Fruit fly (Drosophila melanogaster) whole organism, wandering third instar larva: ENCODE data around the gene ush.

Experiments used
- Abd-B ChIP-seq: fragments of >200 bp; optimal IDR thresholded peaks from 2 replicates; lab custom pipeline; 2017; ENCODE audit warnings: missing biosample characterization, missing genetic modification characterization
- CG32264 ChIP-seq: fragments of 200-800 bp; sonication (Bioruptor generic); optimal IDR thresholded peaks from 2 replicates; lab custom pipeline; 2016; ENCODE audit warnings: missing biosample characterization, missing genetic modification characterization
- CG9705 ChIP-seq: fragments of 200-800 bp; sonication (Bioruptor generic); optimal IDR thresholded peaks from 2 replicates; lab custom pipeline; 2018; ENCODE audit warnings: missing biosample characterization, mild to moderate bottlenecking, missing genetic modification characterization
- CrebA ChIP-seq: fragments of 200-800 bp; sonication (Bioruptor generic); optimal IDR thresholded peaks from 2 replicates; lab custom pipeline; 2016; ENCODE audit warnings: missing biosample characterization, mild to moderate bottlenecking, missing genetic modification characterization, borderline replicate concordance
- Dfd ChIP-seq: fragments of >200 bp; optimal IDR thresholded peaks from 2 replicates; lab custom pipeline; 2017; ENCODE audit warnings: missing biosample characterization, missing genetic modification characterization
- Dif ChIP-seq: fragments of 200-275, 200-300 bp; sonication (Bioruptor generic); optimal IDR thresholded peaks from 2 replicates; lab custom pipeline; 2018; ENCODE audit warnings: missing biosample characterization, missing genetic modification characterization; ENCODE audit not compliant: partially characterized antibody
- GATAd ChIP-seq: sonication (Bioruptor generic); optimal IDR thresholded peaks from 2 replicates; lab custom pipeline; 2016; ENCODE audit warnings: missing biosample characterization, missing genetic modification characterization
- HLH106 ChIP-seq: fragments of 200-800 bp; optimal IDR thresholded peaks from 3 replicates; lab custom pipeline; 2019; ENCODE audit warnings: missing biosample characterization, mild to moderate bottlenecking, missing genetic modification characterization, moderate library complexity
- Hnf4 ChIP-seq: fragments of 200-800 bp; sonication (Bioruptor generic); optimal IDR thresholded peaks from 2 replicates; lab custom pipeline; 2016; ENCODE audit warnings: missing biosample characterization, mild to moderate bottlenecking, missing genetic modification characterization
- Hr78 ChIP-seq: fragments of >200 bp; optimal IDR thresholded peaks from 2 replicates; lab custom pipeline; 2017; ENCODE audit warnings: missing biosample characterization, missing genetic modification characterization
- Hr83 ChIP-seq: fragments of 200-300 bp; sonication (Bioruptor generic); optimal IDR thresholded peaks from 2 replicates; lab custom pipeline; 2016; ENCODE audit warnings: missing biosample characterization, mild to moderate bottlenecking, missing genetic modification characterization, moderate library complexity; ENCODE audit not compliant: poor library complexity, severe bottlenecking
- Jra ChIP-seq: sonication (Bioruptor generic); optimal IDR thresholded peaks from 2 replicates; lab custom pipeline; 2016; ENCODE audit warnings: missing biosample characterization, missing genetic modification characterization
- Mio ChIP-seq: sonication (Bioruptor generic); optimal IDR thresholded peaks from 2 replicates; lab custom pipeline; 2016; ENCODE audit warnings: missing biosample characterization, missing genetic modification characterization
- Myc ChIP-seq: fragments of >200 bp; optimal IDR thresholded peaks from 2 replicates; lab custom pipeline; 2017
- N ChIP-seq: fragments of >200 bp; optimal IDR thresholded peaks from 2 replicates; lab custom pipeline; 2018; ENCODE audit warnings: missing biosample characterization, missing external identifiers, missing genetic modification characterization
- OdsH ChIP-seq: fragments of 200-800 bp; sonication (Bioruptor generic); optimal IDR thresholded peaks from 2 replicates; lab custom pipeline; 2016; ENCODE audit warnings: missing biosample characterization, mild to moderate bottlenecking, missing genetic modification characterization
- Rel ChIP-seq, 2 experiments: fragments of 200-800 bp; sonication (Bioruptor generic) in 1 of 2; optimal IDR thresholded peaks; 2 replicates in 1 of 2; 3 replicates in 1 of 2; lab custom pipeline; 2016 to 2019; ENCODE audit warnings: mild to moderate bottlenecking in 2 of 2, missing biosample characterization in 2 of 2, missing genetic modification characterization in 2 of 2, moderate library complexity in 1 of 2
- Sp1 ChIP-seq: fragments of 200-800 bp; sonication (Bioruptor generic); optimal IDR thresholded peaks from 3 replicates; lab custom pipeline; 2019; ENCODE audit warnings: missing biosample characterization, mild to moderate bottlenecking, missing genetic modification characterization, moderate library complexity
- Vsx2 ChIP-seq: fragments of 200-300, 225-300 bp; sonication (Bioruptor generic); optimal IDR thresholded peaks from 2 replicates; lab custom pipeline; 2018; ENCODE audit warnings: missing biosample characterization, missing genetic modification characterization; ENCODE audit not compliant: partially characterized antibody
- br ChIP-seq: fragments of 200-800 bp; sonication (Bioruptor generic); optimal IDR thresholded peaks from 2 replicates; lab custom pipeline; 2016; ENCODE audit warnings: missing biosample characterization, missing genetic modification characterization
- brk ChIP-seq: fragments of 200-800 bp; sonication (Bioruptor generic); optimal IDR thresholded peaks from 2 replicates; lab custom pipeline; 2016; ENCODE audit warnings: missing biosample characterization, mild to moderate bottlenecking, missing genetic modification characterization
- dl ChIP-seq, 2 experiments: fragments of 175-275, 200-275 bp in 1 of 2; fragments of 200-275 bp in 1 of 2; sonication (Bioruptor generic); optimal IDR thresholded peaks; lab custom pipeline; 2018; ENCODE audit warnings: mild to moderate bottlenecking in 2 of 2, missing biosample characterization in 2 of 2, missing genetic modification characterization in 2 of 2, moderate library complexity in 2 of 2; ENCODE audit not compliant: partially characterized antibody in 2 of 2, insufficient read depth in 1 of 2
- dmrt93B ChIP-seq: fragments of 200-800 bp; sonication (Bioruptor generic); optimal IDR thresholded peaks from 2 replicates; lab custom pipeline; 2018; ENCODE audit warnings: missing biosample characterization, mild to moderate bottlenecking, missing genetic modification characterization
- dsf ChIP-seq: sonication (Bioruptor generic); optimal IDR thresholded peaks from 2 replicates; lab custom pipeline; 2016; ENCODE audit warnings: missing biosample characterization, missing genetic modification characterization, borderline replicate concordance
- ey ChIP-seq: fragments of 200-800 bp; sonication (Bioruptor generic); optimal IDR thresholded peaks from 2 replicates; lab custom pipeline; 2016; ENCODE audit warnings: missing biosample characterization, missing genetic modification characterization
- foxo ChIP-seq, 2 experiments: fragments of 200-800 bp; sonication (Bioruptor generic); optimal IDR thresholded peaks; 2 replicates in 1 of 2; 3 replicates in 1 of 2; lab custom pipeline; 2016 to 2017; ENCODE audit warnings: missing biosample characterization in 2 of 2, missing genetic modification characterization in 2 of 2
- fru ChIP-seq: fragments of 200-800 bp; sonication (Bioruptor generic); optimal IDR thresholded peaks from 3 replicates; lab custom pipeline; 2016; ENCODE audit warnings: missing biosample characterization, mild to moderate bottlenecking, missing genetic modification characterization
- h ChIP-seq: fragments of 200-800 bp; sonication (Bioruptor generic); optimal IDR thresholded peaks from 3 replicates; lab custom pipeline; 2016; ENCODE audit warnings: missing biosample characterization, mild to moderate bottlenecking, missing genetic modification characterization
- jim ChIP-seq: fragments of 175-275, 200-325 bp; sonication (Bioruptor generic); optimal IDR thresholded peaks from 2 replicates; lab custom pipeline; 2016; ENCODE audit warnings: missing biosample characterization, mild to moderate bottlenecking, missing genetic modification characterization
- lola ChIP-seq: fragments of >200 bp; optimal IDR thresholded peaks from 2 replicates; lab custom pipeline; 2017; ENCODE audit warnings: missing biosample characterization, missing genetic modification characterization
- pan ChIP-seq: fragments of >200 bp; optimal IDR thresholded peaks from 2 replicates; lab custom pipeline; 2017
- psq ChIP-seq: fragments of 200-800 bp; sonication (Bioruptor generic); optimal IDR thresholded peaks from 3 replicates; lab custom pipeline; 2017; ENCODE audit warnings: missing biosample characterization, mild to moderate bottlenecking, missing genetic modification characterization, moderate library complexity
- rgr ChIP-seq: fragments of 200-800 bp; sonication (Bioruptor generic); optimal IDR thresholded peaks from 3 replicates; lab custom pipeline; 2016; ENCODE audit warnings: missing biosample characterization, mild to moderate bottlenecking, missing genetic modification characterization
- sage ChIP-seq: fragments of 200-800 bp; sonication (Bioruptor generic); optimal IDR thresholded peaks from 2 replicates; lab custom pipeline; 2016; ENCODE audit warnings: missing biosample characterization, mild to moderate bottlenecking, missing genetic modification characterization
- sv ChIP-seq: fragments of 200-800 bp; sonication (Bioruptor generic); optimal IDR thresholded peaks from 3 replicates; lab custom pipeline; 2016; ENCODE audit warnings: missing biosample characterization, missing genetic modification characterization
- tai ChIP-seq: sonication (Bioruptor generic); optimal IDR thresholded peaks from 2 replicates; lab custom pipeline; 2016; ENCODE audit warnings: missing biosample characterization, missing genetic modification characterization
- usp ChIP-seq: fragments of >200 bp; optimal IDR thresholded peaks from 2 replicates; lab custom pipeline; 2017; ENCODE audit warnings: missing biosample characterization, missing genetic modification characterization
- woc ChIP-seq: sonication (Bioruptor generic); optimal IDR thresholded peaks from 2 replicates; lab custom pipeline; 2016; ENCODE audit warnings: missing biosample characterization, mild to moderate bottlenecking, missing genetic modification characterization

Gene ush

dm6 chr2L:472829-473228 is 3.2 kb upstream of the ush start, which contains the start of gene MED15:
Gene MED15 (plus strand): TSS chr2L:473013.
- no peak for TF ChIP-seq Rel (GFP tag; optimal IDR thresholded peaks at IDR 0.05; lab: Kevin White, UChicago)
- no peak for TF ChIP-seq Rel (tag; optimal IDR thresholded peaks at IDR 0.05; lab: Kevin White, UChicago)
- TF ChIP-seq HLH106 (tag; lab: Kevin White, UChicago) = no peak
- TF ChIP-seq dmrt93B (GFP tag; lab: Kevin White, UChicago) = no peak
- TF ChIP-seq Hr83 (GFP tag; lab: Kevin White, UChicago) = no peak
- no peak for TF ChIP-seq Myc (lab: Kevin White, UChicago)
- TF ChIP-seq lola (GFP tag; lab: Kevin White, UChicago) = no peak
- no peak for TF ChIP-seq Dfd (GFP tag; lab: Kevin White, UChicago)
- TF ChIP-seq Hr78 (GFP tag; lab: Kevin White, UChicago) = no peak
- no peak for TF ChIP-seq Mio (GFP tag; lab: Kevin White, UChicago)
- no peak for TF ChIP-seq sv
- TF ChIP-seq Abd-B (GFP tag; lab: Kevin White, UChicago) = no peak
- TF ChIP-seq Vsx2 (GFP tag; lab: Kevin White, UChicago) = no peak
- TF ChIP-seq OdsH = no peak
- no peak for TF ChIP-seq CG32264
- TF ChIP-seq h = no peak

dm6 chr2L:478173-478572 is 2.2 kb downstream of the ush start:
- TF ChIP-seq HLH106 (tag; lab: Kevin White, UChicago) (no peak), tai (peak; percentile 15)
- TF ChIP-seq, all 38 proteins: peak for 1

dm6 chr2L:478749-479482 is 2.9 kb downstream of the ush start:
- TF ChIP-seq Dif (peak; percentile 47), br (GFP tag; lab: Kevin White, UChicago) (peak; percentile 76), CG32264 (no peak), GATAd (no peak), usp (GFP tag; lab: Kevin White, UChicago) (no peak), dsf (GFP tag; lab: Kevin White, UChicago) (peak; percentile 0), Abd-B (GFP tag; lab: Kevin White, UChicago) (no peak), foxo (GFP tag; optimal IDR thresholded peaks at IDR 0.05; lab: Kevin White, UChicago) (no peak), Jra (GFP tag; lab: Kevin White, UChicago) (peak; percentile 27), pan (lab: Kevin White, UChicago) (no peak), rgr (peak; percentile 29), Hnf4 (GFP tag; lab: Kevin White, UChicago) (peak; percentile 96), ey (no peak), Vsx2 (GFP tag; lab: Kevin White, UChicago) (no peak), OdsH (peak; percentile 21), psq (peak; percentile 8), h (peak; percentile 59), Hr83 (GFP tag; lab: Kevin White, UChicago) (no peak), sv (no peak), Hr78 (GFP tag; lab: Kevin White, UChicago) (no peak), dl (GFP tag; optimal IDR thresholded peaks at IDR 0.05; lab: Kevin White, UChicago; ENCODE audit: insufficient read depth in 1 of 2, partially characterized antibody in 2 of 2) (no peak), brk (GFP tag; lab: Kevin White, UChicago) (no peak), Myc (lab: Kevin White, UChicago) (peak; percentile 41), fru (GFP tag; lab: Kevin White, UChicago) (peak; percentile 26), lola (GFP tag; lab: Kevin White, UChicago) (no peak), Sp1 (GFP tag; lab: Kevin White, UChicago) (peak; percentile 61), N (GFP tag; lab: Kevin White, UChicago) (no peak), Rel (GFP tag; optimal IDR thresholded peaks at IDR 0.05; lab: Kevin White, UChicago) (no peak), Rel (tag; optimal IDR thresholded peaks at IDR 0.05; lab: Kevin White, UChicago) (peak; percentile 57), jim (GFP tag; lab: Kevin White, UChicago) (no peak), sage (GFP tag; lab: Kevin White, UChicago) (no peak), HLH106 (tag; lab: Kevin White, UChicago) (peak; percentile 32), dmrt93B (GFP tag; lab: Kevin White, UChicago) (no peak), Mio (GFP tag; lab: Kevin White, UChicago) (peak; percentile 95), Dfd (GFP tag; lab: Kevin White, UChicago) (no peak), CrebA (peak; percentile 76), woc (GFP tag; lab: Kevin White, UChicago) (peak; percentile 0), CG9705 (no peak)
